Worm (Caenorhabditis elegans) whole organism, L1 larva: ENCODE measurements around the gene jamp-1.

Experiments used
- C34B4.2 ChIP-seq: sonication (generic microtip); optimal IDR thresholded peaks from 2 replicates; lab custom pipeline; 2017; ENCODE audit warnings: mild to moderate bottlenecking, missing genetic modification characterization, missing compliant biosample characterization
- ceh-8 ChIP-seq: fragments of 200-800 bp; sonication (Bioruptor generic); optimal IDR thresholded peaks from 2 replicates; lab custom pipeline; 2018; ENCODE audit warnings: mild to moderate bottlenecking, missing genetic modification characterization, moderate library complexity, missing compliant biosample characterization
- ces-1 ChIP-seq: fragments of 150-350 bp; optimal IDR thresholded peaks from 2 replicates; lab custom pipeline; 2014; ENCODE audit warnings: missing biosample characterization, missing genetic modification reagents, missing genetic modification characterization
- fkh-10 ChIP-seq: sonication (generic microtip); optimal IDR thresholded peaks from 2 replicates; lab custom pipeline; 2017; ENCODE audit warnings: missing biosample characterization, missing genetic modification reagents, missing genetic modification characterization
- lin-13 ChIP-seq: fragments of 150-350 bp; optimal IDR thresholded peaks from 2 replicates; lab custom pipeline; 2014; ENCODE audit warnings: missing biosample characterization, missing genetic modification reagents, missing genetic modification characterization
- lin-35 ChIP-seq, 2 experiments: fragments of 150-350 bp; optimal IDR thresholded peaks; 2 replicates each; lab custom pipeline; 2014; ENCODE audit warnings: missing biosample characterization in 2 of 2, missing genetic modification characterization in 2 of 2, missing genetic modification reagents in 2 of 2
- nhr-12 ChIP-seq: sonication (generic microtip); optimal IDR thresholded peaks from 2 replicates; lab custom pipeline; 2017; ENCODE audit warnings: missing biosample characterization, missing genetic modification characterization
- nhr-77 ChIP-seq: fragments of 150-350 bp; optimal IDR thresholded peaks from 2 replicates; lab custom pipeline; 2014; ENCODE audit warnings: missing biosample characterization, missing genetic modification characterization
- nhr-90 ChIP-seq: sonication (generic microtip); optimal IDR thresholded peaks from 2 replicates; lab custom pipeline; 2016; ENCODE audit warnings: mild to moderate bottlenecking, missing genetic modification characterization, missing compliant biosample characterization; ENCODE audit not compliant: poor library complexity
- sptf-1 ChIP-seq: fragments of 150-350 bp; optimal IDR thresholded peaks from 2 replicates; lab custom pipeline; 2014; ENCODE audit warnings: missing biosample characterization, missing genetic modification characterization
- tbx-2 ChIP-seq: sonication (generic microtip); optimal IDR thresholded peaks from 2 replicates; lab custom pipeline; 2016; ENCODE audit warnings: missing genetic modification characterization, missing compliant biosample characterization
- xbp-1 ChIP-seq: sonication (generic microtip); optimal IDR thresholded peaks from 2 replicates; lab custom pipeline; 2016; ENCODE audit warnings: missing genetic modification characterization, missing compliant biosample characterization

DNA sequence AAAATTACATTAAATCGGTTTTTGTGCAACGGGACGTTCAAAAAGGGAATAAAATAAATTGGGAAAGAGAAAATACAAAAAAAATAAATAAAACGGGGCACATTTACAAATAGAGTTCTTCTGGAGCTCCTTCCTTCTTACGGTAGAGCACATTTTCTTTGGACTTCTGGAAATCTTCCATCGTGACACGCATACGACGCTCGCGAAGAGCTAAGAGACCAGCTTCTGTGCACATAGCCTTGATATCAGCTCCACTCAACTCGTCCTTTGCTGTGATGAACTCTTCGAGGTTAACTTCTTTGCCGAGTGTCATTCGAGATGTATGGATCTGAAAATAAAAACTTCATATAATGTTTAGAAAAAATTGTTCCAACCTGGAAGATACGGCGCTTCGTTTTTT, 35.0 kb downstream of the jamp-1 start:
- TF ChIP-seq nhr-77 (no peak), lin-13 (no peak), tbx-2 (no peak), ces-1 (GFP tag; lab: Kevin White, UChicago) (no peak), sptf-1 (tag; lab: Kevin White, UChicago) (no peak), lin-35 (GFP tag; optimal IDR thresholded peaks at IDR 0.05; lab: Kevin White, UChicago) (no peak), C34B4.2 (tag; lab: Kevin White, UChicago) (no peak), nhr-90 (tag; lab: Kevin White, UChicago) (no peak), nhr-12 (tag; lab: Kevin White, UChicago) (no peak), ceh-8 (no peak), xbp-1 (tag; lab: Kevin White, UChicago) (no peak), fkh-10 (GFP tag; lab: Kevin White, UChicago) (no peak)
